Worm (Caenorhabditis elegans) whole organism, young adult: ENCODE results near the gene ngn-1.

Experiments
- B0019.2 ChIP-seq: fragments of 200-800 bp; sonication (Bioruptor generic); conservative IDR thresholded peaks from 2 replicates; pipeline ENCODE4 v1.3.6; 2022; ENCODE audit warnings: missing genetic modification reagents, missing genetic modification characterization, missing compliant biosample characterization
- B0261.1 ChIP-seq: sonication (generic microtip); optimal IDR thresholded peaks from 2 replicates; lab custom pipeline; 2016; ENCODE audit warnings: mild to moderate bottlenecking, missing genetic modification characterization, moderate library complexity, missing compliant biosample characterization
- C06A6.2 ChIP-seq: fragments of 200-800 bp; sonication (Bioruptor generic); conservative IDR thresholded peaks from 2 replicates; pipeline ENCODE4 v1.3.6; 2022; ENCODE audit warnings: missing genetic modification characterization, missing compliant biosample characterization
- D2030.7 ChIP-seq: fragments of 200-800 bp; sonication (Bioruptor generic); IDR thresholded peaks from 2 replicates; pipeline ENCODE4 v1.3.6; 2022; ENCODE audit warnings: missing genetic modification reagents, missing genetic modification characterization, missing compliant biosample characterization
- F22D6.2 ChIP-seq: sonication (generic microtip); optimal IDR thresholded peaks from 2 replicates; lab custom pipeline; 2016; ENCODE audit warnings: mild to moderate bottlenecking, missing genetic modification characterization, missing compliant biosample characterization
- F33H1.4 ChIP-seq: fragments of 200-800 bp; sonication (Bioruptor generic); IDR thresholded peaks from 2 replicates; pipeline ENCODE4 v1.3.6; 2022; ENCODE audit warnings: missing genetic modification reagents, missing genetic modification characterization, missing compliant biosample characterization
- F37B4.10 ChIP-seq: fragments of 200-800 bp; sonication (Bioruptor generic); IDR thresholded peaks from 2 replicates; pipeline ENCODE4 v1.3.6; 2022; ENCODE audit warnings: missing genetic modification characterization, missing compliant biosample characterization
- F49E8.2 ChIP-seq: sonication (generic microtip); optimal IDR thresholded peaks from 3 replicates; lab custom pipeline; 2017; ENCODE audit warnings: missing genetic modification characterization, mild to moderate bottlenecking, missing compliant biosample characterization, antibody characterized with exemption, moderate library complexity; ENCODE audit not compliant: insufficient read depth
- K11D2.4 ChIP-seq: fragments of 200-800 bp; sonication (Bioruptor generic); IDR thresholded peaks from 2 replicates; pipeline ENCODE4 v1.3.6; 2022; ENCODE audit warnings: missing genetic modification reagents, missing genetic modification characterization, missing compliant biosample characterization
- K12H6.12 ChIP-seq: fragments of 200-800 bp; sonication (Bioruptor generic); optimal IDR thresholded peaks from 2 replicates; lab custom pipeline; 2018; ENCODE audit warnings: mild to moderate bottlenecking, missing genetic modification characterization, missing compliant biosample characterization
- Y53G8AR.9 ChIP-seq: fragments of 200-800 bp; sonication (Bioruptor generic); conservative IDR thresholded peaks from 2 replicates; pipeline ENCODE4 v1.3.6; 2022; ENCODE audit warnings: missing genetic modification reagents, missing genetic modification characterization, missing compliant biosample characterization
- akir-1 ChIP-seq: fragments of 200-800 bp; sonication (Bioruptor generic); optimal IDR thresholded peaks from 2 replicates; lab custom pipeline; 2018; ENCODE audit warnings: mild to moderate bottlenecking, missing genetic modification characterization, moderate library complexity, missing compliant biosample characterization
- aptf-2 ChIP-seq: fragments of 200-800 bp; sonication (Bioruptor generic); conservative IDR thresholded peaks from 2 replicates; pipeline ENCODE4 v1.3.6; 2022; ENCODE audit warnings: missing genetic modification reagents, missing genetic modification characterization, missing compliant biosample characterization
- athp-1 ChIP-seq: sonication (generic microtip); optimal IDR thresholded peaks from 2 replicates; lab custom pipeline; 2017; ENCODE audit warnings: mild to moderate bottlenecking, missing genetic modification characterization, missing compliant biosample characterization
- attf-3 ChIP-seq: fragments of 200-800 bp; sonication (Bioruptor generic); conservative IDR thresholded peaks from 2 replicates; pipeline ENCODE4 v1.3.6; 2022; ENCODE audit warnings: missing genetic modification reagents, missing genetic modification characterization, missing compliant biosample characterization
- attf-5 ChIP-seq: fragments of 200-800 bp; sonication (Bioruptor generic); optimal IDR thresholded peaks from 2 replicates; lab custom pipeline; 2018; ENCODE audit warnings: mild to moderate bottlenecking, missing genetic modification characterization, missing compliant biosample characterization
- bed-1 ChIP-seq: fragments of 200-800 bp; sonication (Bioruptor generic); IDR thresholded peaks from 2 replicates; pipeline ENCODE4 v1.3.6; 2022; ENCODE audit warnings: missing genetic modification reagents, missing genetic modification characterization, missing compliant biosample characterization
- bed-2 ChIP-seq: fragments of 200-800 bp; sonication (Bioruptor generic); IDR thresholded peaks from 2 replicates; pipeline ENCODE4 v1.3.6; 2022; ENCODE audit warnings: missing genetic modification reagents, missing genetic modification characterization, missing compliant biosample characterization
- cebp-1 ChIP-seq, 2 experiments: fragments of 200-800 bp in 1 of 2; sonication (Bioruptor generic) in 1 of 2; sonication (generic microtip) in 1 of 2; IDR thresholded peaks in 1 of 2; optimal IDR thresholded peaks in 1 of 2; 2 replicates each; pipeline versions ENCODE4 v1.3.6 to Lab custom; 2017 to 2022; ENCODE audit warnings: missing compliant biosample characterization in 2 of 2, missing genetic modification characterization in 2 of 2, mild to moderate bottlenecking in 1 of 2, missing genetic modification reagents in 1 of 2, moderate library complexity in 1 of 2
- ceh-27 ChIP-seq: fragments of 200-800 bp; sonication (Bioruptor generic); optimal IDR thresholded peaks from 2 replicates; lab custom pipeline; 2018; ENCODE audit warnings: mild to moderate bottlenecking, missing genetic modification characterization, moderate library complexity, missing compliant biosample characterization
- dox-1 ChIP-seq: fragments of 200-800 bp; sonication (Bioruptor generic); IDR thresholded peaks from 2 replicates; pipeline ENCODE4 v1.3.6; 2022; ENCODE audit warnings: missing genetic modification reagents, missing genetic modification characterization, missing compliant biosample characterization
- dpff-1 ChIP-seq: sonication (generic microtip); optimal IDR thresholded peaks from 2 replicates; lab custom pipeline; 2017; ENCODE audit warnings: mild to moderate bottlenecking, missing genetic modification characterization, missing compliant biosample characterization
- egrh-3 ChIP-seq: fragments of 200-800 bp; sonication (Bioruptor generic); IDR thresholded peaks from 2 replicates; pipeline ENCODE4 v1.3.6; 2022; ENCODE audit warnings: missing genetic modification reagents, missing genetic modification characterization, missing compliant biosample characterization
- hmg-20 ChIP-seq: fragments of 200-800 bp; sonication (Bioruptor generic); IDR thresholded peaks from 2 replicates; pipeline ENCODE4 v1.3.6; 2022; ENCODE audit warnings: missing genetic modification reagents, missing genetic modification characterization, missing compliant biosample characterization
- lag-1 ChIP-seq: fragments of 200-800 bp; sonication (Bioruptor generic); IDR thresholded peaks from 2 replicates; pipeline ENCODE4 v1.3.6; 2022; ENCODE audit warnings: missing genetic modification reagents, missing genetic modification characterization, missing compliant biosample characterization
- let-526 ChIP-seq: fragments of 200-800 bp; sonication (Bioruptor generic); IDR thresholded peaks from 2 replicates; pipeline ENCODE4 v1.3.6; 2022; ENCODE audit warnings: missing genetic modification reagents, missing genetic modification characterization, missing compliant biosample characterization
- lin-54 ChIP-seq: fragments of 200-800 bp; sonication (Bioruptor generic); optimal IDR thresholded peaks from 2 replicates; lab custom pipeline; 2018; ENCODE audit warnings: mild to moderate bottlenecking, missing genetic modification characterization, missing compliant biosample characterization
- lsl-1 ChIP-seq: fragments of 200-800 bp; sonication (Bioruptor generic); optimal IDR thresholded peaks from 2 replicates; lab custom pipeline; 2018; ENCODE audit warnings: mild to moderate bottlenecking, missing genetic modification characterization, moderate library complexity, missing compliant biosample characterization
- madf-3 ChIP-seq: fragments of 200-800 bp; sonication (Bioruptor generic); IDR thresholded peaks from 2 replicates; pipeline ENCODE4 v1.3.6; 2022; ENCODE audit warnings: missing genetic modification reagents, missing genetic modification characterization, missing compliant biosample characterization
- madf-6 ChIP-seq: fragments of 200-800 bp; sonication (Bioruptor generic); IDR thresholded peaks from 2 replicates; pipeline ENCODE4 v1.3.6; 2022; ENCODE audit warnings: missing genetic modification reagents, missing genetic modification characterization, missing compliant biosample characterization
- madf-8 ChIP-seq: fragments of 200-800 bp; sonication (Bioruptor generic); conservative IDR thresholded peaks from 2 replicates; pipeline ENCODE4 v1.3.6; 2022; ENCODE audit warnings: missing genetic modification reagents, missing genetic modification characterization, missing compliant biosample characterization
- mcd-1 ChIP-seq: fragments of 200-800 bp; sonication (Bioruptor generic); IDR thresholded peaks from 2 replicates; pipeline ENCODE4 v1.3.6; 2022; ENCODE audit warnings: missing genetic modification reagents, missing genetic modification characterization, missing compliant biosample characterization
- mxl-1 ChIP-seq: sonication (generic microtip); optimal IDR thresholded peaks from 2 replicates; lab custom pipeline; 2016; ENCODE audit warnings: missing genetic modification characterization, missing compliant biosample characterization
- nfya-1 ChIP-seq: sonication (generic microtip); optimal IDR thresholded peaks from 2 replicates; lab custom pipeline; 2017; ENCODE audit warnings: antibody characterized with exemption, missing compliant biosample characterization, missing genetic modification characterization, borderline replicate concordance; ENCODE audit not compliant: insufficient read depth
- nfya-2 ChIP-seq: fragments of 200-800 bp; sonication (Bioruptor generic); IDR thresholded peaks from 2 replicates; pipeline ENCODE4 v1.3.6; 2022; ENCODE audit warnings: missing genetic modification reagents, missing genetic modification characterization, missing compliant biosample characterization
- nhr-179 ChIP-seq: sonication (generic microtip); optimal IDR thresholded peaks from 2 replicates; lab custom pipeline; 2016; ENCODE audit warnings: mild to moderate bottlenecking, missing genetic modification characterization, missing compliant biosample characterization
- pbrm-1 ChIP-seq: fragments of 200-800 bp; sonication (Bioruptor generic); IDR thresholded peaks from 2 replicates; pipeline ENCODE4 v1.3.6; 2022; ENCODE audit warnings: missing genetic modification reagents, missing genetic modification characterization, missing compliant biosample characterization
- pha-4 ChIP-seq: fragments of 150-350 bp; sonication (generic microtip); optimal IDR thresholded peaks from 2 replicates; lab custom pipeline; 2014; ENCODE audit warnings: missing biosample characterization, missing genetic modification reagents, missing genetic modification characterization
- rec-8 ChIP-seq, 2 experiments: sonication (generic microtip); optimal IDR thresholded peaks; 2 replicates each; lab custom pipeline; 2016; ENCODE audit warnings: mild to moderate bottlenecking in 2 of 2, missing genetic modification characterization in 2 of 2, missing genetic modification reagents in 2 of 2, missing genotype in 2 of 2, missing biosample characterization in 1 of 2, missing compliant biosample characterization in 1 of 2, moderate library complexity in 1 of 2
- sea-2 ChIP-seq: fragments of 200-800 bp; sonication (Bioruptor generic); IDR thresholded peaks from 2 replicates; pipeline ENCODE4 v1.3.6; 2022; ENCODE audit warnings: missing genetic modification characterization, missing compliant biosample characterization
- tbp1 ChIP-seq: fragments of 200-800 bp; sonication (Bioruptor generic); optimal IDR thresholded peaks from 2 replicates; lab custom pipeline; 2018; ENCODE audit warnings: mild to moderate bottlenecking, missing genetic modification characterization, missing compliant biosample characterization
- zfh-2 ChIP-seq: fragments of 200-800 bp; sonication (Bioruptor generic); conservative IDR thresholded peaks from 2 replicates; pipeline ENCODE4 v1.3.6; 2022; ENCODE audit warnings: missing genetic modification reagents, missing genetic modification characterization, missing compliant biosample characterization
- zim-3 ChIP-seq: sonication (generic microtip); optimal IDR thresholded peaks from 2 replicates; lab custom pipeline; 2017; ENCODE audit warnings: mild to moderate bottlenecking, missing genetic modification characterization, moderate library complexity, missing compliant biosample characterization
- ztf-18 ChIP-seq: sonication (generic microtip); optimal IDR thresholded peaks from 2 replicates; lab custom pipeline; 2016; ENCODE audit warnings: missing genotype, mild to moderate bottlenecking, missing genetic modification characterization, missing compliant biosample characterization
- ztf-28 ChIP-seq: fragments of 200-800 bp; sonication (Bioruptor generic); IDR thresholded peaks from 2 replicates; pipeline ENCODE4 v1.3.6; 2022; ENCODE audit warnings: missing genetic modification reagents, missing genetic modification characterization, missing compliant biosample characterization

The ngn-1 gene

DNA sequence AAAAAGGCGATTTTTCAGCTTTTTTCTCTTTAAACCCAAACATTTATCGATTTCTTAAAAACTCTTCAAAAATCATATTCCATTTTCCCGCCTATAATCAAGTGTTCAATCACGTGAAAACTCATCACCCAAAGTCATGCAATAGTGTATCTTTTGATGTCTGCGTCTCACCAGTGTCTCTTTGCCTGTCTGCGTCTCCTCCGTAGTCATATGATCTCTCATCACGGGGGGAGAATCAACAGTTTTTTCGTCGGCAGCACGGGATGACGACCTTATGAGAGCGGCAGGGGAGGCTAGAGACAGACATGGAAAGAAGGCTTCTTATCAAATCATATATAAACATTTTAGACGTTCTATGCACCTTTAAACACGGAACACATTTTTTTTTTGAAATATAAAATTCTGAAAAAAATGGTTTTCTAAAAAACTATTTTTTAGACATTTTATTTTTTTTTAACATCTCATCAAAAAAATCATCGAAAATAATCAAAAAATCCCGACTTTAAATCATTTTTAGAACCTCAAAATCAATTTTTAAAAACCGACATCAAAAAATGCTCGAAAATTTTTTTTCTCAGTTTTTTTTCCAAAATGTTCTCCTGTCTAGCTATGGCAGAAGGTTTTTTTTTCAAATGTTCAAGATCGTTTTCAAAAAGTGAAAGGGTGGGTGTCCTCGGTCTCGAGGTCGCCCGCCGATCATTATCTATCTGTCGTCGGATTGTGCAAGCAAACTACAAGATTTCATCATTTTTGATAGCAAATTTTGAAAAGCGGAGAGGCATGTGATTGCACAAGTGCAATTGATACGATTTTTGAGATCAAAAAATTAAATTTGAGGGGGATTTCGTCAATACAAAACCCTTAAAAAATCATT lies 25.8 kb downstream of the ngn-1 start (continued):
- TF ChIP-seq nfya-1 (tag; lab: Kevin White, UChicago) (no peak), madf-8 (GFP tag; lab: Robert Waterston, UW) (no peak), tbp1 (GFP tag; lab: Kevin White, UChicago) (peak; percentile 76), ztf-28 (GFP tag; lab: Robert Waterston, UW) (0 out of 2 replicates have a peak, but pooled peaks have one; percentile 38), let-526 (GFP tag; lab: Robert Waterston, UW) (peak; percentile 99), bed-1 (GFP tag; lab: Robert Waterston, UW) (peak; percentile 96), F33H1.4 (peak; percentile 65), lsl-1 (GFP tag; lab: Kevin White, UChicago) (peak; percentile 22), nhr-179 (no peak), B0019.2 (GFP tag; lab: Robert Waterston, UW) (peak; percentile 58; the same call in 1 of the 2 replicates), cebp-1 (GFP tag; IDR thresholded peaks at IDR 0.05; lab: Robert Waterston, UW) (peak; percentile 89), cebp-1 (tag; optimal IDR thresholded peaks at IDR 0.05; lab: Kevin White, UChicago) (peak; percentile 97), B0261.1 (peak; percentile 19), athp-1 (tag; lab: Kevin White, UChicago) (peak; percentile 97), lag-1 (GFP tag; lab: Robert Waterston, UW) (no peak), zfh-2 (GFP tag; lab: Robert Waterston, UW) (peak; percentile 92), rec-8 (tag; optimal IDR thresholded peaks at IDR 0.05; lab: Kevin White, UChicago) (no peak), F22D6.2 (tag; lab: Kevin White, UChicago) (peak; percentile 94), egrh-3 (GFP tag; lab: Robert Waterston, UW) (peak; percentile 44; the same call in 1 of the 2 replicates), attf-5 (peak; percentile 99), pha-4 (tag; lab: Kevin White, UChicago) (peak; percentile 93), C06A6.2 (GFP tag; lab: Robert Waterston, UW) (peak; percentile 96), madf-6 (peak; percentile 60; the same call in 1 of the 2 replicates), pbrm-1 (GFP tag; lab: Robert Waterston, UW) (peak; percentile 96), ztf-18 (tag; lab: Kevin White, UChicago) (peak; percentile 68), Y53G8AR.9 (GFP tag; lab: Robert Waterston, UW) (peak; percentile 97), ceh-27 (GFP tag; lab: Kevin White, UChicago) (peak; percentile 94), mxl-1 (tag; lab: Kevin White, UChicago) (no peak), attf-3 (GFP tag; lab: Robert Waterston, UW) (peak; percentile 63), bed-2 (no peak), K12H6.12 (tag; lab: Kevin White, UChicago) (peak; percentile 93), sea-2 (GFP tag; lab: Robert Waterston, UW) (peak; percentile 97), hmg-20 (GFP tag; lab: Robert Waterston, UW) (peak; percentile 67; the same call in 1 of the 2 replicates), zim-3 (tag; lab: Kevin White, UChicago) (peak; percentile 19), D2030.7 (GFP tag; lab: Robert Waterston, UW) (no peak), F37B4.10 (peak; percentile 97), lin-54 (peak; percentile 94), aptf-2 (GFP tag; lab: Robert Waterston, UW) (peak; percentile 54; the same call in 1 of the 2 replicates), dox-1 (peak; percentile 95), mcd-1 (GFP tag; lab: Robert Waterston, UW) (peak; percentile 91), F49E8.2 (tag; lab: Kevin White, UChicago) (no peak), dpff-1 (tag; lab: Kevin White, UChicago) (peak; percentile 54), K11D2.4 (GFP tag; lab: Robert Waterston, UW) (peak; percentile 97), akir-1 (GFP tag; lab: Kevin White, UChicago) (peak; percentile 90), madf-3 (GFP tag; lab: Robert Waterston, UW) (peak; percentile 93), nfya-2 (GFP tag; lab: Robert Waterston, UW) (no peak)
